Fruit fly (Drosophila melanogaster) whole organism: ENCODE data around the gene Sbds.
A peak's percentile ranks its signal among the peaks of the same experiment; 100 is the strongest.

Source experiments
- CG8478 ChIP-seq: fragments of >200 bp; optimal IDR thresholded peaks from 2 replicates; lab custom pipeline; 2018; ENCODE audit warnings: inconsistent platforms
- Dll ChIP-seq: fragments of >200 bp; optimal IDR thresholded peaks from 2 replicates; lab custom pipeline; 2017
- EcR ChIP-seq, 2 experiments: fragments of >200 bp; optimal IDR thresholded peaks; 2 replicates each; lab custom pipeline; 2017; ENCODE audit warnings: missing biosample characterization in 2 of 2, missing genetic modification characterization in 2 of 2, missing genetic modification reagents in 2 of 2
- pan ChIP-seq: fragments of >200 bp; optimal IDR thresholded peaks from 2 replicates; lab custom pipeline; 2017
- psq ChIP-seq: fragments of >200 bp; optimal IDR thresholded peaks from 2 replicates; lab custom pipeline; 2017
- usp ChIP-seq: fragments of >200 bp; optimal IDR thresholded peaks from 2 replicates; lab custom pipeline; 2017; ENCODE audit warnings: missing biosample characterization, missing genetic modification characterization, mixed read lengths

Sbds gene

DNA sequence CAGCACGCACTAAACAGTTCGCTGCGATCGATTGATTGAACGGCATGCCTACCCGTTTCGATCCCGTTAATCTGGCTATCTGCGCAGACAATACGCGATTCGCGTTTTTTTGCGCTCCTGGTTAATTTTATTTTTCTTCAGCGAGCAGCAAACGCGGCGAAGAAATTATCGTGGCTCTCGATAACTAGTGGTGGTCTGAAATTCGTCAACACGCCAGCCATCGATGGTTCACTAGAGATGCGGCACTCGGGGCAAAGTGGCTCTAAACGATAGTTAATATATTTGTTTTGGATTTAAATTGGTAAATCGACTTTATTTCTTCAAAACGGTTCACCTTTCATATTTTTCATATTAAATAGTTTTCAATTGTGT, 9.8 kb upstream of the Sbds start, which contains the start of gene dikar:
Gene dikar (minus strand): TSS at position 191 of the 372 bp plus-strand sequence.
- TF ChIP-seq CG8478 (lab: Kevin White, UChicago) = no peak

DNA sequence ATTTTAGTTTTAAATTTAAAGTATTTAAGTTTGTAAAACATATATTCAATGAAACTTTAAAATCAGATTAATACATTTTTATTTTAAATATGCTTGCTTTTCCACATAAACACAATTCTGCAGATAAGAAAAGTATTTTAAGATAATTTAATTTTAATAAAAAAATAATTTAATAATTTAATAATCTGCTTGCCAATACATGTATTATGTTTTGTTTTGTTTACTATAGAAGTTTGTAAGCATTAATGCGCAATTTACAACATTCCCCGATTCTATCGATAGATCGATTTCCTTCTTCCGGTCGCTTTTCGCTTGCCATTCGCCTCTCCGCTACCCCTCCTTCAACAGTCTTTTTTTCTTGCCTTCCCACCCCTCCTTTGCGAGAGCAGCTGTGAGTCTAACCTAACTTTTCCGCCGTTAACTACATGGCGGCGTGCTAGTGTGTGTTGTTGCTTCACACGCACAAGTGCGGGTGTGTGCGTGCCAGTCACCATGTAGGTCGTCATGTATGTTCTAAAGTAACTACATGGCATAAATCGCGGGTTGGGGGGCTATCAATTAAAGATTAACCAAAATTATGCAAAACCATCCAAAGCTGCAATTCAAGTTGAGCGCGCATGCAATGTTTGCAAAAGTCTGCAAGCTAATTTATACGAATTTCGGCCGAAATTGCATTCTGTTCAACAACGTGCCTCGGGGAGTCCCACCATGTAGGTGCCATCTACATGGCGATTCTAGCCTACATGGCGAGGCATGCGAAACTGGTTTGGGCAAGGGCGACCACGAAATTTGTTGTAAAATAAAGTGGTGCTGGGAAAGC, 9.2 kb upstream of the Sbds start:
- TF ChIP-seq psq (lab: Kevin White, UChicago) (peak; percentile 47), EcR (GFP tag; optimal IDR thresholded peaks at IDR 0.05; lab: Kevin White, UChicago) (no peak), pan (lab: Kevin White, UChicago) (no peak)

DNA sequence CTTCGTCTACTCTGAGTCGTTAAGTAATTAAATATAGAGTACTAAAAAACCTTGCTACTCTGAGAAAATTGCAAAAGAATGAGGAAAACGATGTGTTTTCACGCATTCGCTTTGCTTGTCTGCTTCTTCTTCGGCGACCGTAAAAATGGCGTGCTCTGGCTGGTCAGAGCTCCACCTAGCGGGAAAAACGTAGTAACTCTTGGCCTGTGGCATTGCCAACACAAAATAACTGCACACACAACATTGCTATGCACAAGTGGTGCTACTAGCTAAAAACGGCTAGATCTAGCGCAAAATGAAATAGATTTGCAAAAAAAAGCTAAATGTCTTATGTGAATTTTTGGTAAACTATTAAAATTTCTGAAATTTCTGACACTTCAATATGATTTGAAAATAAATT, 5.6 kb upstream of the Sbds start:
- TF ChIP-seq Dll (lab: Kevin White, UChicago) (no peak), psq (lab: Kevin White, UChicago) (no peak), EcR (GFP tag; optimal IDR thresholded peaks at IDR 0.05; lab: Kevin White, UChicago) (no peak), CG8478 (lab: Kevin White, UChicago) (no peak), pan (lab: Kevin White, UChicago) (no peak), usp (GFP tag; lab: Kevin White, UChicago) (no peak)

DNA sequence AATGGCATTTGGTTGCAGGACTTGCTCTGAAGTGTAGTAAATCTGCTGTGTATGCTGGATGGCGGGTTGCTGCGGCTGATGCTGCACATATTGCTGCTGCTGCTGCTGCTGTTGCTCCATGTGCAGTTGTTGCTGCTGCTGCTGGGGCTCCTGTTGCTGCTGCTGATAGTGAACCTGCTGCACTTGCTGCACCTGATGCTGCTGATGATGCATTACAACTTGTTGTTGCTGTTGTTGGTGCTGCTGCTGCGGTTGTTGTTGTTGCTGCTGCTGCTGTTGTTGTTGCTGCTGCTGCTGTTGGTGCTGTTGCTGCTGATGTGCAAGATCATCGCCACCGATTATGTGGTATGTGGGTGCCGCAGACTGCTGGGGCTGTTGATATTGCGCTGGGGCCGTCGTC, 1.9 kb upstream of the Sbds start:
- TF ChIP-seq EcR (GFP tag; optimal IDR thresholded peaks at IDR 0.05; lab: Kevin White, UChicago) (no peak), CG8478 (lab: Kevin White, UChicago) (no peak), usp (GFP tag; lab: Kevin White, UChicago) (no peak), Dll (lab: Kevin White, UChicago) (no peak), pan (lab: Kevin White, UChicago) (no peak), psq (lab: Kevin White, UChicago) (no peak)

DNA sequence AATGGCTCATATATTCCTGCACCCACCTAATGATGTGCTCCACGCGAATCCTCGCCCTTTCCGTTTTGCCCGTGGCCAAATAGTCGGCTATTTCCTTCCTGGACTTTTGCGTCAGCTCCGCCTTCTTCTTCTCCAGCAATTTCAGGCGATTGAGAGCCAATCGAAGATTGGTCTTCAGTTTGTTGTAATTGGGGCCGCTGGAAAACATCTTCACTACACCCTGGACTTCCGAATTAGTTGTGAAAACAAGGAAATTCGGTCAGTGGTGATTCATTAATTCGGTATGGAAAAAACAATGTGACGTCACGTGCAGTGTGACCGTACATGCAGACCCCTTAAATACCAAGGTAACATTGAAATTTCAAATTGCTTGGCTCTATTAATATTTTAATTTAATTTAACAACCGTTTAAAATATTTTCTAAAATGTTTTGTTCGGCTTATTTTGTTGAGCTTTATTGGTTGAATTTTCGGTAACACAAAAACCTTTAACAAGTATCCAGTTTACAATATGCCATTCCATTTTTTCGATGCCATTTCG, 3.6 kb downstream of the Sbds start, which contains the start of gene Ist1:
Gene Ist1 (minus strand): TSS at position 301 of the 540 bp plus-strand sequence.
- TF ChIP-seq usp (GFP tag; lab: Kevin White, UChicago) (no peak), Dll (lab: Kevin White, UChicago) (no peak), CG8478 (lab: Kevin White, UChicago) (no peak), pan (lab: Kevin White, UChicago) (no peak), psq (lab: Kevin White, UChicago) (no peak)

DNA sequence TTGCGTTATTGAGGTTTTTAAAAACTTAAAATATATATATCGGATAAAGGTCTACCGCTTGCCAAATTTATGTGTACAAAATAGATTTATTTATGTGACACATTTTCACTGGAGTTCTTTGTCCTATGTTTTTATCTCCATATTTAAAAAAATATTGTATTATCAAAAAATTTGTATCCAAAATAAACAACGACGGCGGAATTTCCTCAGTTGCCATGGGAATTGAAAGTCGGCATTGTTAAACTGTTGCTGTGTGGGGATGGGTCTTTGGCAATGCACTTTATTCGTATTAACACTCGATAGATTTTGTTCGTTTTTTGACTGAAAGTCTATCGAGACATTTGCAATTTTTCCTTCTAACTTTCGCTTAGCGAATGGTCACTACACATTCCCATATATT, 10.4 kb downstream of the Sbds start, which contains the start of gene Rsph3:
Gene Rsph3 (minus strand): TSS at position 101 of the 400 bp plus-strand sequence.
- no peak for TF ChIP-seq EcR (GFP tag; optimal IDR thresholded peaks at IDR 0.05; lab: Kevin White, UChicago)
- TF ChIP-seq usp (GFP tag; lab: Kevin White, UChicago) = no peak
- TF ChIP-seq pan (lab: Kevin White, UChicago) = no peak
- no peak for TF ChIP-seq CG8478 (lab: Kevin White, UChicago)

DNA sequence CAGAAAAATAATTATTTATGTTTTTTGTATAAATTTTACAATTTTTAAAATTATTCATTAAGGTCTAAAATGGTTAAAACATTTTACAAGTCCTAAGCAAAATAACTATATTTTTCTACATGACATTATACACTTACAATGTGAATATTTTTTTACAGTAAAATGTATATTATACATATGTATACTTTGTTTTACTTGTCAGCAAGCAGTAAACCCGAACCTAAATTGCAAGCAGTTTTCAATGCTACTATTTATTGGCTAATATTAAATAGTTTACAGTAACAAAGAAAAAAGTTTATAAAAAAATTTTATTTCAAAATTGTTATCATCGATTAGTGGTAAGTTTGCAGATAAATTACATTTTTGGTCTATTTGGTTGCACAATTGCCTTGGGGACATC, 11.1 kb downstream of the Sbds start:
- TF ChIP-seq Dll (lab: Kevin White, UChicago) = no peak
- no peak for TF ChIP-seq pan (lab: Kevin White, UChicago)
- no peak for TF ChIP-seq psq (lab: Kevin White, UChicago)
- no peak for TF ChIP-seq usp (GFP tag; lab: Kevin White, UChicago)
- TF ChIP-seq CG8478 (lab: Kevin White, UChicago) = no peak
- TF ChIP-seq EcR (GFP tag; optimal IDR thresholded peaks at IDR 0.05; lab: Kevin White, UChicago) = no peak

DNA sequence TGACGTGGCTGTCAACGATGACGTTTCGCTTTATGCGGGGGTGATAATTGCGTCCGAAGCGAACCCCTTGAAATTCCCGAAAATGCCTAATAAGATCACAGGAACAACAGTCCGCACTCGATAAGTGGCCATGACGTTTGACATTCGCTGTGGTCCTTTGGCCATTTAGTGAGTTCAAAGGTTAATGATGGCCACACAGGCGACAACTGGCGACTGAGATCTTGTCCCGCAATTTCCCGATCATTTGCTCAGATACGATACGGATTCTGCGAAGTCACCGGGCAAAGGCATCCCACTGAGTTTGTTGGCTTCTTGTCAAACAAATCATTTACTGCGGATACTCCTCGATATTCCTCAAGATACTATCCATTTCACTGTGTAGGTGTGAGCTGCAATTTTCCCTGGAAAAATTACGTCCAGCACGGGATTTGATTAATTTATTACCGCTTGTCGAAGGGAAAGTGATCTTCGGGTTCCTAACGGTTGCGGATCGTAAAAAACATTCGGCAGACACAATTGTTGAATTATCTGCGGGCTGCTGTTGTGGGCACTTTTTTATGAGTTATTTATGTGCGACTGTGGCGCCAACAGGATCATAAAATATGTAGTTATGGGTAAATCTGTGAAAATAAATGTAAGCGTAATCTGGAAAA, 11.9 kb downstream of the Sbds start:
- no peak for TF ChIP-seq usp (GFP tag; lab: Kevin White, UChicago)
- TF ChIP-seq Dll (lab: Kevin White, UChicago) = no peak

DNA sequence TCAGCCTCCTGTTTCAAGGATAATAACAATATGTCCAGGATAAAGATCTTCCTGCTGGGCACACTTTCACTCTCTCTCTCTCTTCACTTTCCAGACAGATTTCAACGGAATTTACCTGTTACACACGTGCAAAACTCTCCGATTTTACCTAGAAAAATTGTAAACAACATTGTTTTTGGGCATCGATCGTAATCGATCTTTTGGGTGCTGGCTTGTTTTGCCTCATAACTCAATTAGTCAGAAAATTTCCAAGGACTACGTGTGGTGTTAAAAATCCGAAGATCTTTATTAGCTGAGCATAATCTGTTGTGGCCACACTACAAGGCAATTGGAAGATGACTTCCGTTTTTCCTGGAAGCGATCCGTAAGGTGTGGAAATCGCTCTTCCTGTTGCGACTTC, 14.4 kb downstream of the Sbds start:
- no peak for TF ChIP-seq psq (lab: Kevin White, UChicago)
- no peak for TF ChIP-seq CG8478 (lab: Kevin White, UChicago)
- no peak for TF ChIP-seq Dll (lab: Kevin White, UChicago)
- TF ChIP-seq pan (lab: Kevin White, UChicago) = no peak
- no peak for TF ChIP-seq EcR (GFP tag; optimal IDR thresholded peaks at IDR 0.05; lab: Kevin White, UChicago)

DNA sequence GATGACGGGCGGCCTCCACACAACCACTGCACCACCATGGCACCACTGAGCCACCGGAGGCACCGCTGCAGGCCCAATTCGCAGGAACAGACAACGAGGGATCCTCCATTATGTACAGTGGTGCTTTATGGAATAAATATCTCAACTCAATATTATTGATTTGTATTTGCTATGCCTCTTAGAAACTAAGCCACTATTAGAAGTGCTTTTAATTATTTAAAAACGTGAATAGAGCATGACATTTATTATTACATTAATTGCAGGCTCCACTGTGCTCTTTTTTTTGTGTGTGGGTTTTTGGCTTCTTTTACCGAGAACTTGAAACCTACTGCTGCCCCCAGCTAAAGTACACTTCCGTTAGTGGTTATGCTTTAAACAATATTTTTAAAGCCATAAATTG, 18.5 kb downstream of the Sbds start:
- no peak for TF ChIP-seq Dll (lab: Kevin White, UChicago)
- TF ChIP-seq EcR (GFP tag; optimal IDR thresholded peaks at IDR 0.05; lab: Kevin White, UChicago) = no peak
- TF ChIP-seq psq (lab: Kevin White, UChicago) = no peak
- TF ChIP-seq pan (lab: Kevin White, UChicago) = no peak
- TF ChIP-seq usp (GFP tag; lab: Kevin White, UChicago) = no peak
- TF ChIP-seq CG8478 (lab: Kevin White, UChicago) = no peak

DNA sequence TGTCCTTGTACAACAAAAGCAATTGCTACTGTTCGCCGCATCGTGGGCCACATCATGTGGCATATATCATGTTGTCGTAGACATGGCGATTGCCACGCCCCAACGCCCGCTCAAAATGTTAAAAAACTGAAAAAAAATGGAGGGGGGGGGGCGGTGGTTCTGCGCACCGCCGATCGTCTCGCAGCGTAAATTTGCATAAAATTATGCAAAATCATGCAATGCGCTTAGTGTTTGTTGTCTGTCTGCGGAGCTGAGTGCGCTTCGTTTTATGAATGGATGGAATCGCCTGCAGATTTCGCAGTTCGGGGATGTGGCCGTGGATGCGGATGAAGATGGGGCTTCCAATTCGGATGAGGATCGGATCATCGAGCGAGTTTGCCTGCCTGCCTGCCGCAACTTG, 19.1 kb downstream of the Sbds start:
- TF ChIP-seq pan (lab: Kevin White, UChicago) = no peak
- TF ChIP-seq psq (lab: Kevin White, UChicago) = no peak
- no peak for TF ChIP-seq CG8478 (lab: Kevin White, UChicago)
- no peak for TF ChIP-seq Dll (lab: Kevin White, UChicago)
- no peak for TF ChIP-seq usp (GFP tag; lab: Kevin White, UChicago)
- TF ChIP-seq EcR (GFP tag; optimal IDR thresholded peaks at IDR 0.05; lab: Kevin White, UChicago) = no peak
